Worm (Caenorhabditis elegans): ENCODE results near the gene K09C6.9.

K09C6.9 gene

ce11 chrV:804485-804884, 50.4 kb downstream of the K09C6.9 start, which contains the start of gene nhr-270:
Gene nhr-270, minus strand, starts transcription at chrV:804741.
- no peak for TF ChIP-seq Y55F3AM.14 (GFP tag; optimal IDR thresholded peaks at IDR 0.05)
- TF ChIP-seq alr-1 (tag; optimal IDR thresholded peaks at IDR 0.05), result no peak
- no peak for TF ChIP-seq blmp-1 (tag; optimal IDR thresholded peaks at IDR 0.05; ENCODE audit: insufficient read depth)
- no peak for TF ChIP-seq aly-2 (tag; optimal IDR thresholded peaks at IDR 0.05)
- TF ChIP-seq zag-1 (tag; optimal IDR thresholded peaks at IDR 0.05), result no peak
- TF ChIP-seq nhr-237 (tag; optimal IDR thresholded peaks at IDR 0.05), result no peak
- TF ChIP-seq R02D3.7 (tag; optimal IDR thresholded peaks at IDR 0.05), result no peak
- no peak for TF ChIP-seq fos-1 (tag; optimal IDR thresholded peaks at IDR 0.05)
- TF ChIP-seq ztf-4 (tag; optimal IDR thresholded peaks at IDR 0.05), result no peak
- TF ChIP-seq snpc-4 (tag; optimal IDR thresholded peaks at IDR 0.05), result no peak
- no peak for TF ChIP-seq sma-3 (GFP tag; optimal IDR thresholded peaks at IDR 0.05)

- TF ChIP-seq unc-55 (GFP tag; optimal IDR thresholded peaks at IDR 0.05) (no peak), blmp-1 (tag; optimal IDR thresholded peaks at IDR 0.05; ENCODE audit: insufficient read depth) (no peak), nhr-129 (tag; optimal IDR thresholded peaks at IDR 0.05) (no peak), mdl-1 (tag; optimal IDR thresholded peaks at IDR 0.05) (no peak), aly-2 (tag; optimal IDR thresholded peaks at IDR 0.05) (no peak), nhr-11 (tag; optimal IDR thresholded peaks at IDR 0.05) (no peak), lin-13 (GFP tag; optimal IDR thresholded peaks at IDR 0.05) (no peak), nhr-77 (tag; optimal IDR thresholded peaks at IDR 0.05) (no peak), nhr-23 (tag; optimal IDR thresholded peaks at IDR 0.05) (no peak), lin-39 (tag; optimal IDR thresholded peaks at IDR 0.05) (no peak), sem-4 (tag; optimal IDR thresholded peaks at IDR 0.05) (no peak), ztf-4 (tag; optimal IDR thresholded peaks at IDR 0.05) (no peak), nhr-10 (tag; optimal IDR thresholded peaks at IDR 0.05) (no peak), peb-1 (tag; optimal IDR thresholded peaks at IDR 0.05) (no peak), sma-9 (GFP tag; optimal IDR thresholded peaks at IDR 0.05) (no peak), sma-9 (tag; optimal IDR thresholded peaks at IDR 0.05) (no peak), Y55F3AM.14 (GFP tag; optimal IDR thresholded peaks at IDR 0.05) (no peak), nhr-6 (tag; optimal IDR thresholded peaks at IDR 0.05) (no peak), gmeb-1 (tag; optimal IDR thresholded peaks at IDR 0.05) (no peak), R02D3.7 (tag; optimal IDR thresholded peaks at IDR 0.05) (no peak)
These were observed 51.4 kb downstream of the K09C6.9 start for ce11 chrV:803472-803871.
